Fruit fly (Drosophila melanogaster): Measurements from ENCODE around the gene CG7140.
A peak's percentile ranks its signal among the peaks of the same experiment; 100 is the strongest.

Gene CG7140

dm6 chr3L:22070506-22070905 is 42.4 kb upstream of the CG7140 start:
- TF ChIP-seq CG11617 (GFP tag; optimal IDR thresholded peaks at IDR 0.05) = no peak
- peak; percentile 1 for TF ChIP-seq Mnt (GFP tag; optimal IDR thresholded peaks at IDR 0.05)
- peak; percentile 91 for TF ChIP-seq kay (GFP tag; ENCODE audit: borderline replicate concordance)
- no peak for TF ChIP-seq CG14711 (tag; optimal IDR thresholded peaks at IDR 0.05)
- peak in 1 of 2 experiments; percentile 94 for TF ChIP-seq cnc (optimal IDR thresholded peaks at IDR 0.05)

dm6 chr3L:22065694-22066093 is 37.6 kb upstream of the CG7140 start, which contains the start of gene CG14561:
TSS of gene CG14561 (plus strand) at chr3L:22065907.
- TF ChIP-seq Crg-1 (GFP tag; optimal IDR thresholded peaks at IDR 0.05) (peak; percentile 34), Hr96 (GFP tag; optimal IDR thresholded peaks at IDR 0.05) (no peak), CG7045 (GFP tag; optimal IDR thresholded peaks at IDR 0.05) (no peak), bab1 (GFP tag; optimal IDR thresholded peaks at IDR 0.05) (peak; percentile 4), CG1620 (GFP tag; optimal IDR thresholded peaks at IDR 0.05) (peak; percentile 15), kay (GFP tag; ENCODE audit: borderline replicate concordance) (no peak), tj (GFP tag; optimal IDR thresholded peaks at IDR 0.05) (no peak), CG14711 (tag; optimal IDR thresholded peaks at IDR 0.05) (no peak), cic (GFP tag; optimal IDR thresholded peaks at IDR 0.05) (no peak)

- TF ChIP-seq Clk (GFP tag; optimal IDR thresholded peaks at IDR 0.05) (no peak), CG5204 (GFP tag; optimal IDR thresholded peaks at IDR 0.05) (no peak), CG12768 (GFP tag; optimal IDR thresholded peaks at IDR 0.05) (no peak), toe (GFP tag; optimal IDR thresholded peaks at IDR 0.05) (no peak), bab1 (GFP tag; optimal IDR thresholded peaks at IDR 0.05) (no peak), CG14711 (tag; optimal IDR thresholded peaks at IDR 0.05) (no peak), cic (GFP tag; optimal IDR thresholded peaks at IDR 0.05) (no peak)
These were observed 35.7 kb upstream of the CG7140 start for dm6 chr3L:22063833-22064232.

dm6 chr3L:22053343-22053742 is 25.2 kb upstream of the CG7140 start:
- TF ChIP-seq cnc (optimal IDR thresholded peaks at IDR 0.05) = no peak
- TF ChIP-seq toe (GFP tag; optimal IDR thresholded peaks at IDR 0.05) = no peak
- TF ChIP-seq Mnt (GFP tag; optimal IDR thresholded peaks at IDR 0.05) = no peak
- peak; percentile 55 for TF ChIP-seq CG7045 (GFP tag; optimal IDR thresholded peaks at IDR 0.05)
- TF ChIP-seq Crg-1 (GFP tag; optimal IDR thresholded peaks at IDR 0.05) = peak; percentile 43
- TF ChIP-seq CG5204 (GFP tag; optimal IDR thresholded peaks at IDR 0.05) = no peak
- peak; percentile 8 for TF ChIP-seq CG7101 (tag; optimal IDR thresholded peaks at IDR 0.05)
- peak; percentile 69 for TF ChIP-seq kay (GFP tag; ENCODE audit: borderline replicate concordance)
- peak; percentile 53 for TF ChIP-seq cic (GFP tag; optimal IDR thresholded peaks at IDR 0.05)
- peak; percentile 17 for TF ChIP-seq Hr96 (GFP tag; optimal IDR thresholded peaks at IDR 0.05)
- peak; percentile 21 for TF ChIP-seq CG11617 (GFP tag; optimal IDR thresholded peaks at IDR 0.05)
- peak; percentile 25 for TF ChIP-seq CG33017 (tag; optimal IDR thresholded peaks at IDR 0.05)

dm6 chr3L:22051152-22051551 is 23.0 kb upstream of the CG7140 start:
- TF ChIP-seq CG12768 (GFP tag; optimal IDR thresholded peaks at IDR 0.05) (no peak), cnc (optimal IDR thresholded peaks at IDR 0.05) (no peak), CG7101 (tag; optimal IDR thresholded peaks at IDR 0.05) (no peak), Crg-1 (GFP tag; optimal IDR thresholded peaks at IDR 0.05) (no peak), Mnt (GFP tag; optimal IDR thresholded peaks at IDR 0.05) (no peak), CG7045 (GFP tag; optimal IDR thresholded peaks at IDR 0.05) (no peak), Clk (GFP tag; optimal IDR thresholded peaks at IDR 0.05) (no peak), toe (GFP tag; optimal IDR thresholded peaks at IDR 0.05) (no peak), tj (GFP tag; optimal IDR thresholded peaks at IDR 0.05) (no peak), CG33017 (tag; optimal IDR thresholded peaks at IDR 0.05) (no peak), bab1 (GFP tag; optimal IDR thresholded peaks at IDR 0.05) (no peak), CG14711 (tag; optimal IDR thresholded peaks at IDR 0.05) (no peak), cic (GFP tag; optimal IDR thresholded peaks at IDR 0.05) (no peak), CG5204 (GFP tag; optimal IDR thresholded peaks at IDR 0.05) (no peak), ovo (GFP tag; optimal IDR thresholded peaks at IDR 0.05) (no peak)

- TF ChIP-seq Mnt (GFP tag; optimal IDR thresholded peaks at IDR 0.05) (no peak), toe (GFP tag; optimal IDR thresholded peaks at IDR 0.05) (no peak), CG1620 (GFP tag; optimal IDR thresholded peaks at IDR 0.05) (no peak), CG5204 (GFP tag; optimal IDR thresholded peaks at IDR 0.05) (no peak), bab1 (GFP tag; optimal IDR thresholded peaks at IDR 0.05) (no peak), Clk (GFP tag; optimal IDR thresholded peaks at IDR 0.05) (no peak)
These were observed 6.6 kb upstream of the CG7140 start, which contains the start of gene Oct-TyrR for dm6 chr3L:22034717-22035116. TSS of gene Oct-TyrR (plus strand) at chr3L:22035003.

- no peak for TF ChIP-seq ovo (GFP tag; optimal IDR thresholded peaks at IDR 0.05)
- TF ChIP-seq tj (GFP tag; optimal IDR thresholded peaks at IDR 0.05) = no peak
- TF ChIP-seq CG12768 (GFP tag; optimal IDR thresholded peaks at IDR 0.05) = no peak
- TF ChIP-seq CG7045 (GFP tag; optimal IDR thresholded peaks at IDR 0.05) = no peak
- TF ChIP-seq CG33017 (tag; optimal IDR thresholded peaks at IDR 0.05) = no peak
- TF ChIP-seq kay (GFP tag; ENCODE audit: borderline replicate concordance) = no peak
- TF ChIP-seq bab1 (GFP tag; optimal IDR thresholded peaks at IDR 0.05) = no peak
- TF ChIP-seq Crg-1 (GFP tag; optimal IDR thresholded peaks at IDR 0.05) = no peak
- no peak for TF ChIP-seq Hr96 (GFP tag; optimal IDR thresholded peaks at IDR 0.05)
- TF ChIP-seq cic (GFP tag; optimal IDR thresholded peaks at IDR 0.05) = no peak
- TF ChIP-seq toe (GFP tag; optimal IDR thresholded peaks at IDR 0.05) = no peak
- TF ChIP-seq CG1620 (GFP tag; optimal IDR thresholded peaks at IDR 0.05) = no peak
- no peak for TF ChIP-seq CG11617 (GFP tag; optimal IDR thresholded peaks at IDR 0.05)
These were observed 1.5 kb upstream of the CG7140 start, which contains the start of gene CG43392 for dm6 chr3L:22029670-22030069. TSS of gene CG43392 (minus strand) at chr3L:22029770.
